Fruit fly (Drosophila melanogaster) whole organism, embryonic: ENCODE results near the gene CG11672.

Source experiments
- Abd-B ChIP-seq: fragments of 200-800 bp; sonication (Bioruptor generic); optimal IDR thresholded peaks from 2 replicates; lab custom pipeline; 2018; ENCODE audit warnings: missing biosample characterization, mild to moderate bottlenecking, missing genetic modification characterization, moderate library complexity
- Adf1 ChIP-seq: fragments of 200-800 bp; sonication (Bioruptor generic); IDR thresholded peaks from 2 replicates; pipeline ENCODE4 v1.3.6; 2022; ENCODE audit warnings: missing biosample characterization, missing genetic modification characterization
- Asciz ChIP-seq: fragments of 200-800 bp; sonication (Bioruptor generic); optimal IDR thresholded peaks from 2 replicates; lab custom pipeline; 2017; ENCODE audit warnings: missing biosample characterization, mild to moderate bottlenecking, missing genetic modification characterization, missing genetic modification reagents
- C15 ChIP-seq: fragments of 200-800 bp; sonication (Bioruptor generic); IDR thresholded peaks from 3 replicates; pipeline ENCODE4 v1.3.6; 2022; ENCODE audit warnings: missing biosample characterization, missing genetic modification characterization
- CG10366 ChIP-seq: fragments of 200-800 bp; sonication (Bioruptor generic); IDR thresholded peaks from 2 replicates; pipeline ENCODE4 v1.3.6; 2022; ENCODE audit warnings: missing biosample characterization, missing genetic modification characterization
- CG10431 ChIP-seq: fragments of 200-800 bp; sonication (Bioruptor generic); optimal IDR thresholded peaks from 3 replicates; lab custom pipeline; 2018; ENCODE audit warnings: missing biosample characterization, mild to moderate bottlenecking, missing genetic modification characterization
- CG11504 ChIP-seq: fragments of 200-800 bp; sonication (Bioruptor generic); optimal IDR thresholded peaks from 3 replicates; lab custom pipeline; 2019; ENCODE audit warnings: missing biosample characterization, mild to moderate bottlenecking, missing genetic modification characterization, moderate library complexity
- CG12071 ChIP-seq: fragments of 200-800 bp; sonication (Bioruptor generic); optimal IDR thresholded peaks from 3 replicates; lab custom pipeline; 2018; ENCODE audit warnings: missing biosample characterization, mild to moderate bottlenecking, missing genetic modification characterization
- CG12744 ChIP-seq: fragments of 200-800 bp; sonication (Bioruptor generic); optimal IDR thresholded peaks from 2 replicates; lab custom pipeline; 2016; ENCODE audit warnings: missing biosample characterization, missing genetic modification characterization
- CG15479 ChIP-seq: fragments of 200-800 bp; sonication (Bioruptor generic); optimal IDR thresholded peaks from 3 replicates; lab custom pipeline; 2019; ENCODE audit warnings: missing biosample characterization, mild to moderate bottlenecking, missing genetic modification characterization, moderate library complexity
- CG17802 ChIP-seq: fragments of 200-800 bp; sonication (Bioruptor generic); optimal IDR thresholded peaks from 2 replicates; lab custom pipeline; 2018; ENCODE audit warnings: missing biosample characterization, mild to moderate bottlenecking, missing genetic modification characterization, moderate library complexity
- CG2120 ChIP-seq: fragments of 200-800 bp; sonication (Bioruptor generic); optimal IDR thresholded peaks from 3 replicates; lab custom pipeline; 2016; ENCODE audit warnings: missing biosample characterization, missing genetic modification characterization
- CG3847 ChIP-seq: fragments of 200-800 bp; sonication (Bioruptor generic); IDR thresholded peaks from 2 replicates; pipeline ENCODE4 v1.3.6; 2022; ENCODE audit warnings: missing biosample characterization, missing genetic modification characterization
- CG4617 ChIP-seq: fragments of 200-800 bp; sonication (Bioruptor generic); optimal IDR thresholded peaks from 3 replicates; lab custom pipeline; 2016; ENCODE audit warnings: missing biosample characterization, missing genetic modification characterization, borderline replicate concordance
- CG4820 ChIP-seq: fragments of 200-800 bp; sonication (Bioruptor generic); optimal IDR thresholded peaks from 3 replicates; lab custom pipeline; 2016; ENCODE audit warnings: missing biosample characterization, missing genetic modification characterization
- CG6813 ChIP-seq: fragments of 200-800 bp; sonication (Bioruptor generic); optimal IDR thresholded peaks from 2 replicates; lab custom pipeline; 2017; ENCODE audit warnings: missing biosample characterization, missing genetic modification characterization, mild to moderate bottlenecking, moderate library complexity, missing genetic modification reagents
- CG7839 ChIP-seq: fragments of 200-800 bp; sonication (Bioruptor generic); optimal IDR thresholded peaks from 3 replicates; lab custom pipeline; 2018; ENCODE audit warnings: missing biosample characterization, mild to moderate bottlenecking, missing genetic modification characterization, moderate library complexity
- CG7928 ChIP-seq: fragments of 200-800 bp; sonication (Bioruptor generic); optimal IDR thresholded peaks from 2 replicates; lab custom pipeline; 2017; ENCODE audit warnings: missing biosample characterization, mild to moderate bottlenecking, missing genetic modification characterization
- CG8765 ChIP-seq: fragments of 200-800 bp; sonication (Bioruptor generic); IDR thresholded peaks from 2 replicates; pipeline ENCODE4 v1.3.6; 2022; ENCODE audit warnings: missing biosample characterization, missing genetic modification characterization
- CkIIα-i1 ChIP-seq: fragments of 200-800 bp; sonication (Bioruptor generic); IDR thresholded peaks from 2 replicates; pipeline ENCODE4 v1.3.6; 2022; ENCODE audit warnings: missing biosample characterization, missing genetic modification characterization
- Dek ChIP-seq: fragments of 200-800 bp; sonication (Bioruptor generic); optimal IDR thresholded peaks from 3 replicates; lab custom pipeline; 2019; ENCODE audit warnings: missing biosample characterization, mild to moderate bottlenecking, missing genetic modification characterization, moderate library complexity
- Dref ChIP-seq: fragments of 200-800 bp; sonication (Bioruptor generic); IDR thresholded peaks from 2 replicates; pipeline ENCODE4 v1.3.6; 2022; ENCODE audit warnings: missing biosample characterization, missing genetic modification characterization
- HLH4C ChIP-seq: fragments of 200-800 bp; sonication (Bioruptor generic); IDR thresholded peaks from 3 replicates; pipeline ENCODE4 v1.3.6; 2022; ENCODE audit warnings: missing biosample characterization, missing genetic modification characterization; ENCODE audit not compliant: partially characterized antibody
- HLH54F ChIP-seq: fragments of 200-800 bp; sonication (Bioruptor generic); optimal IDR thresholded peaks from 3 replicates; lab custom pipeline; 2016; ENCODE audit warnings: missing biosample characterization, missing genetic modification characterization
- Hmr ChIP-seq: fragments of 200-800 bp; sonication (Bioruptor generic); optimal IDR thresholded peaks from 3 replicates; lab custom pipeline; 2017; ENCODE audit warnings: mild to moderate bottlenecking, missing biosample characterization, missing genetic modification reagents, missing genetic modification characterization
- Hr51 ChIP-seq, 2 experiments: fragments of 200-800 bp; sonication (Bioruptor generic); optimal IDR thresholded peaks; 2 replicates in 1 of 2; 3 replicates in 1 of 2; lab custom pipeline; 2016 to 2018; ENCODE audit warnings: missing biosample characterization in 2 of 2, missing genetic modification characterization in 2 of 2, mild to moderate bottlenecking in 1 of 2, moderate library complexity in 1 of 2
- Kr ChIP-seq: fragments of 200-800 bp; sonication (Bioruptor generic); optimal IDR thresholded peaks from 2 replicates; lab custom pipeline; 2017; ENCODE audit warnings: missing biosample characterization, mild to moderate bottlenecking, missing genetic modification characterization
- MTF-1 ChIP-seq: fragments of 200-800 bp; sonication (Bioruptor generic); optimal IDR thresholded peaks from 2 replicates; lab custom pipeline; 2018; ENCODE audit warnings: missing biosample characterization, mild to moderate bottlenecking, missing genetic modification characterization, borderline replicate concordance
- ash1 ChIP-seq: fragments of 200-800 bp; sonication (Bioruptor generic); optimal IDR thresholded peaks from 2 replicates; lab custom pipeline; 2018; ENCODE audit warnings: missing biosample characterization, mild to moderate bottlenecking, missing genetic modification characterization
- bigmax ChIP-seq: fragments of 200-800 bp; sonication (Bioruptor generic); optimal IDR thresholded peaks from 2 replicates; lab custom pipeline; 2018; ENCODE audit warnings: missing biosample characterization, mild to moderate bottlenecking, missing genetic modification characterization
- bsh ChIP-seq, 2 experiments: fragments of 200-800 bp; sonication (Bioruptor generic); optimal IDR thresholded peaks; 2 replicates each; lab custom pipeline; 2017 to 2018; ENCODE audit warnings: mild to moderate bottlenecking in 2 of 2, missing biosample characterization in 2 of 2, missing genetic modification characterization in 2 of 2, moderate library complexity in 1 of 2
- chm ChIP-seq: fragments of 200-800 bp; sonication (Bioruptor generic); IDR thresholded peaks from 2 replicates; pipeline ENCODE4 v1.3.6; 2022; ENCODE audit warnings: missing biosample characterization, missing genetic modification characterization
- dan ChIP-seq: fragments of 200-800 bp; sonication (Bioruptor generic); IDR thresholded peaks from 2 replicates; pipeline ENCODE4 v1.3.6; 2022; ENCODE audit warnings: missing biosample characterization, missing genetic modification characterization
- dmrt11E ChIP-seq: fragments of 200-800 bp; sonication (Bioruptor generic); optimal IDR thresholded peaks from 3 replicates; lab custom pipeline; 2018; ENCODE audit warnings: missing biosample characterization, mild to moderate bottlenecking, missing genetic modification characterization, moderate library complexity
- dmrt99B ChIP-seq: fragments of 200-800 bp; sonication (Bioruptor generic); optimal IDR thresholded peaks from 2 replicates; lab custom pipeline; 2018; ENCODE audit warnings: missing biosample characterization, mild to moderate bottlenecking, missing genetic modification characterization, moderate library complexity
- ems ChIP-seq: fragments of 200-800 bp; sonication (Bioruptor generic); optimal IDR thresholded peaks from 3 replicates; lab custom pipeline; 2016; ENCODE audit warnings: missing biosample characterization, missing genetic modification characterization
- gem ChIP-seq: fragments of 200-800 bp; sonication (Bioruptor generic); optimal IDR thresholded peaks from 2 replicates; lab custom pipeline; 2019; ENCODE audit warnings: missing biosample characterization, mild to moderate bottlenecking, missing genetic modification characterization, moderate library complexity
- gsb ChIP-seq: fragments of 200-800 bp; sonication (Bioruptor generic); IDR thresholded peaks from 2 replicates; pipeline ENCODE4 v1.3.6; 2022; ENCODE audit warnings: missing biosample characterization, missing genetic modification characterization
- hbn ChIP-seq: fragments of 200-800 bp; sonication (Bioruptor generic); IDR thresholded peaks from 2 replicates; pipeline ENCODE4 v1.3.6; 2022; ENCODE audit warnings: missing biosample characterization, missing genetic modification characterization; ENCODE audit not compliant: partially characterized antibody
- ken ChIP-seq: fragments of 200-800 bp; sonication (Bioruptor generic); IDR thresholded peaks from 3 replicates; pipeline ENCODE4 v1.3.6; 2022; ENCODE audit warnings: missing biosample characterization, missing genetic modification characterization
- p53 ChIP-seq: fragments of 200-800 bp; sonication (Bioruptor generic); optimal IDR thresholded peaks from 2 replicates; lab custom pipeline; 2016; ENCODE audit warnings: missing biosample characterization, missing genetic modification characterization
- pros ChIP-seq: fragments of 200-800 bp; sonication (Bioruptor generic); optimal IDR thresholded peaks from 3 replicates; lab custom pipeline; 2019; ENCODE audit warnings: missing biosample characterization, mild to moderate bottlenecking, missing genetic modification characterization, moderate library complexity
- repo ChIP-seq: fragments of 200-800 bp; sonication (Bioruptor generic); optimal IDR thresholded peaks from 2 replicates; lab custom pipeline; 2016; ENCODE audit warnings: missing biosample characterization, missing genetic modification characterization
- rib ChIP-seq: fragments of 200-800 bp; sonication (Bioruptor generic); IDR thresholded peaks from 2 replicates; pipeline ENCODE4 v1.3.6; 2022; ENCODE audit warnings: missing biosample characterization, missing genetic modification characterization
- slp2 ChIP-seq: fragments of 200-800 bp; sonication (Bioruptor generic); optimal IDR thresholded peaks from 2 replicates; lab custom pipeline; 2016; ENCODE audit warnings: missing biosample characterization, missing genetic modification characterization
- stc ChIP-seq: fragments of 200-800 bp; sonication (Bioruptor generic); IDR thresholded peaks from 2 replicates; pipeline ENCODE4 v1.3.6; 2022; ENCODE audit warnings: missing biosample characterization, missing genetic modification characterization
- tin ChIP-seq: fragments of 200-800 bp; sonication (Bioruptor generic); optimal IDR thresholded peaks from 3 replicates; lab custom pipeline; 2016; ENCODE audit warnings: missing biosample characterization, missing genetic modification characterization
- zfh1 ChIP-seq: fragments of 200-800 bp; sonication (Bioruptor generic); IDR thresholded peaks from 3 replicates; pipeline ENCODE4 v1.3.6; 2022; ENCODE audit warnings: missing biosample characterization, missing genetic modification characterization

CG11672 gene

dm6 chr3R:8264302-8265080, 25.9 kb downstream of the CG11672 start, which contains the start of the genes RPA1 and Mcm2 (continued):
- TF ChIP-seq CG6813, result peak; percentile 47
- TF ChIP-seq Hr51 (GFP tag; optimal IDR thresholded peaks at IDR 0.05; lab: Kevin White, UChicago), result peak in 1 of 2 experiments; percentile 60
- peak; percentile 80 for TF ChIP-seq Hmr (GFP tag; lab: Kevin White, UChicago)
- peak; percentile 41 for TF ChIP-seq CG4617 (GFP tag; lab: Kevin White, UChicago)
- TF ChIP-seq CG7839, result peak; percentile 81
- TF ChIP-seq hbn (GFP tag; lab: Robert Waterston, UW), result no peak
- TF ChIP-seq CG11504, result peak; percentile 83
- no peak for TF ChIP-seq dan (GFP tag; lab: Robert Waterston, UW)
- TF ChIP-seq slp2, result no peak
- TF ChIP-seq bsh (GFP tag; optimal IDR thresholded peaks at IDR 0.05; lab: Kevin White, UChicago), result peak in 1 of 2 experiments; percentile 66
- TF ChIP-seq gsb, result 0 out of 2 replicates have a peak, but pooled peaks have one; percentile 19
- TF ChIP-seq rib (GFP tag; lab: Robert Waterston, UW), result peak; percentile 14; the same call in 1 of the 2 replicates
- TF ChIP-seq CG2120 (GFP tag; lab: Kevin White, UChicago), result peak; percentile 85
- peak; percentile 82 for TF ChIP-seq zfh1
- peak; percentile 81 for TF ChIP-seq Abd-B (GFP tag; lab: Kevin White, UChicago)
- peak; percentile 78 for TF ChIP-seq ken
- peak; percentile 93 for TF ChIP-seq CG7928 (GFP tag; lab: Kevin White, UChicago)
- TF ChIP-seq ems (GFP tag; lab: Kevin White, UChicago), result no peak
- TF ChIP-seq CG4820, result peak; percentile 74
- peak; percentile 14 for TF ChIP-seq p53 (GFP tag; lab: Kevin White, UChicago)
- TF ChIP-seq CG12071, result no peak
- 0 out of 3 replicates have a peak, but pooled peaks have one; percentile 6 for TF ChIP-seq C15 (GFP tag; lab: Robert Waterston, UW)
- TF ChIP-seq tin (GFP tag; lab: Kevin White, UChicago), result peak; percentile 81
- TF ChIP-seq stc, result peak; percentile 44; the same call in 1 of the 2 replicates
- TF ChIP-seq gem (tag; lab: Kevin White, UChicago), result peak; percentile 84
- peak; percentile 45 for TF ChIP-seq CG10431 (GFP tag; lab: Kevin White, UChicago)
- TF ChIP-seq Dek (tag; lab: Kevin White, UChicago), result peak; percentile 78
- TF ChIP-seq CG10366 (GFP tag; lab: Robert Waterston, UW), result peak; percentile 71
- TF ChIP-seq repo (GFP tag; lab: Kevin White, UChicago), result no peak
- peak; percentile 15 for TF ChIP-seq CG17802 (tag; lab: Kevin White, UChicago)
- TF ChIP-seq CG15479 (GFP tag; lab: Kevin White, UChicago), result no peak
- peak; percentile 57 for TF ChIP-seq Dref (GFP tag; lab: Robert Waterston, UW)
- TF ChIP-seq HLH4C, result no peak
- peak; percentile 71 for TF ChIP-seq HLH54F (GFP tag; lab: Kevin White, UChicago)
- TF ChIP-seq CG8765 (GFP tag; lab: Robert Waterston, UW), result peak; percentile 43; the same call in 1 of the 2 replicates
- no peak for TF ChIP-seq CG12744
- TF ChIP-seq Asciz (GFP tag; lab: Kevin White, UChicago), result no peak
- TF ChIP-seq Kr (GFP tag; lab: Kevin White, UChicago), result no peak
- peak; percentile 78 for TF ChIP-seq dmrt11E (tag; lab: Kevin White, UChicago)
- peak; percentile 76; the same call in 1 of the 2 replicates for TF ChIP-seq CG3847 (GFP tag; lab: Robert Waterston, UW)
- TF ChIP-seq MTF-1 (GFP tag; lab: Kevin White, UChicago), result peak; percentile 32
- TF ChIP-seq CkIIα-i1 (GFP tag; lab: Robert Waterston, UW), result no peak
- peak; percentile 79 for TF ChIP-seq chm
- TF ChIP-seq pros (GFP tag; lab: Kevin White, UChicago), result no peak
- no peak; the same call in none of the 2 replicates for TF ChIP-seq Adf1 (GFP tag; lab: Robert Waterston, UW)
- no peak for TF ChIP-seq dmrt99B (tag; lab: Kevin White, UChicago)
- no peak for TF ChIP-seq ash1 (GFP tag; lab: Kevin White, UChicago)
- TF ChIP-seq bigmax (GFP tag; lab: Kevin White, UChicago), result no peak
